Worm (Caenorhabditis elegans) whole organism, L4 larva: Measurements from ENCODE around the gene arrd-13.
A peak's percentile ranks its signal among the peaks of the same experiment; 100 is the strongest.

Experiments used
- D1046.2 ChIP-seq: fragments of 200-800 bp; sonication (Bioruptor generic); IDR thresholded peaks from 2 replicates; pipeline ENCODE4 v1.3.6; 2022; ENCODE audit warnings: missing genetic modification characterization, missing compliant biosample characterization
- F37D6.2 ChIP-seq: sonication (generic microtip); optimal IDR thresholded peaks from 2 replicates; lab custom pipeline; 2016; ENCODE audit warnings: mild to moderate bottlenecking, missing genetic modification characterization, missing compliant biosample characterization
- F44E2.7 ChIP-seq: fragments of 200-800 bp; sonication (Bioruptor generic); IDR thresholded peaks from 2 replicates; pipeline ENCODE4 v2.1.2; 2022; ENCODE audit warnings: missing genetic modification characterization, missing compliant biosample characterization
- R02D3.7 ChIP-seq: fragments of 150-350 bp; sonication (generic microtip); optimal IDR thresholded peaks from 3 replicates; lab custom pipeline; 2014; ENCODE audit warnings: missing biosample characterization, missing genetic modification characterization
- ZK337.2 ChIP-seq: fragments of 200-800 bp; sonication (Bioruptor generic); IDR thresholded peaks from 2 replicates; pipeline ENCODE4 v1.3.6; 2022; ENCODE audit warnings: missing genetic modification reagents, missing genetic modification characterization, missing compliant biosample characterization
- ZK546.5 ChIP-seq, 2 experiments: sonication (generic microtip); optimal IDR thresholded peaks; 2 replicates each; lab custom pipeline; 2017; ENCODE audit warnings: missing biosample characterization in 2 of 2, missing genetic modification characterization in 2 of 2
- aly-2 ChIP-seq: sonication (generic microtip); optimal IDR thresholded peaks from 2 replicates; lab custom pipeline; 2018; ENCODE audit warnings: missing biosample characterization, missing genetic modification characterization
- ama-1 ChIP-seq: fragments of 150-350 bp; optimal IDR thresholded peaks from 2 replicates; lab custom pipeline; 2014; ENCODE audit warnings: inconsistent platforms, mixed read lengths
- ceh-62 ChIP-seq: sonication (generic microtip); optimal IDR thresholded peaks from 2 replicates; lab custom pipeline; 2017; ENCODE audit warnings: missing biosample characterization, missing genetic modification characterization
- ceh-82 ChIP-seq: sonication (generic microtip); optimal IDR thresholded peaks from 2 replicates; lab custom pipeline; 2017; ENCODE audit warnings: missing biosample characterization, missing genetic modification characterization
- ces-1 ChIP-seq: fragments of 150-350 bp; sonication (generic microtip); optimal IDR thresholded peaks from 4 replicates; lab custom pipeline; 2014; ENCODE audit warnings: missing biosample characterization, missing genetic modification reagents, missing genetic modification characterization
- daf-16 ChIP-seq, 3 experiments: sonication (generic microtip); optimal IDR thresholded peaks; 2 replicates each; lab custom pipeline; 2016 to 2017; ENCODE audit warnings: missing genetic modification characterization in 3 of 3, missing genetic modification reagents in 3 of 3, mild to moderate bottlenecking in 2 of 3, missing compliant biosample characterization in 2 of 3, missing biosample characterization in 1 of 3, moderate library complexity in 1 of 3
- daf-8 ChIP-seq: fragments of 200-800 bp; sonication (Bioruptor generic); IDR thresholded peaks from 2 replicates; pipeline ENCODE4 v1.3.6; 2022; ENCODE audit warnings: missing genetic modification characterization, missing compliant biosample characterization
- dmd-6 ChIP-seq: fragments of 200-800 bp; sonication (Bioruptor generic); IDR thresholded peaks from 2 replicates; pipeline ENCODE4 v1.3.6; 2022; ENCODE audit warnings: missing genetic modification reagents, missing genetic modification characterization, missing compliant biosample characterization
- dmd-8 ChIP-seq: fragments of 200-800 bp; sonication (Bioruptor generic); IDR thresholded peaks from 2 replicates; pipeline ENCODE4 v1.3.6; 2022; ENCODE audit warnings: missing genetic modification characterization, missing compliant biosample characterization
- dmd-9 ChIP-seq: fragments of 200-800 bp; sonication (Bioruptor generic); IDR thresholded peaks from 2 replicates; pipeline ENCODE4 v1.3.6; 2022; ENCODE audit warnings: missing genetic modification reagents, missing genetic modification characterization, missing compliant biosample characterization
- dve-1 ChIP-seq: sonication (generic microtip); optimal IDR thresholded peaks from 2 replicates; lab custom pipeline; 2017; ENCODE audit warnings: antibody characterized with exemption, mild to moderate bottlenecking, missing genetic modification characterization, missing compliant biosample characterization; ENCODE audit not compliant: insufficient read depth
- fkh-10 ChIP-seq: fragments of 150-350 bp; optimal IDR thresholded peaks from 2 replicates; lab custom pipeline; 2014; ENCODE audit warnings: missing biosample characterization, missing genetic modification reagents, missing genetic modification characterization
- fos-1 ChIP-seq: fragments of 150-350 bp; optimal IDR thresholded peaks from 2 replicates; lab custom pipeline; 2014; ENCODE audit warnings: missing biosample characterization, missing genetic modification characterization
- gei-8 ChIP-seq: fragments of 200-800 bp; sonication (Bioruptor generic); optimal IDR thresholded peaks from 2 replicates; lab custom pipeline; 2018; ENCODE audit warnings: mild to moderate bottlenecking, missing genetic modification characterization, missing compliant biosample characterization
- hif-1 ChIP-seq, 2 experiments: sonication (generic microtip); optimal IDR thresholded peaks; 2 replicates each; lab custom pipeline; 2016 to 2017; ENCODE audit warnings: missing compliant biosample characterization in 2 of 2, missing genetic modification characterization in 2 of 2, missing genetic modification reagents in 2 of 2, missing genotype in 2 of 2, mild to moderate bottlenecking in 1 of 2
- hlh-11 ChIP-seq: fragments of 200-800 bp; sonication (Bioruptor generic); optimal IDR thresholded peaks from 2 replicates; lab custom pipeline; 2018; ENCODE audit warnings: mild to moderate bottlenecking, missing genetic modification characterization, missing compliant biosample characterization
- hlh-30 ChIP-seq: sonication (generic microtip); optimal IDR thresholded peaks from 2 replicates; lab custom pipeline; 2017; ENCODE audit warnings: antibody characterized with exemption, mild to moderate bottlenecking, missing genetic modification characterization, missing compliant biosample characterization; ENCODE audit not compliant: insufficient read depth
- lim-7 ChIP-seq: fragments of 200-800 bp; sonication (Bioruptor generic); IDR thresholded peaks from 2 replicates; pipeline ENCODE4 v1.3.6; 2022; ENCODE audit warnings: missing genetic modification characterization, missing compliant biosample characterization
- lin-1 ChIP-seq: fragments of 200-800 bp; sonication (Bioruptor generic); IDR thresholded peaks from 2 replicates; pipeline ENCODE4 v1.3.6; 2022; ENCODE audit warnings: missing genetic modification reagents, missing genetic modification characterization, missing compliant biosample characterization
- lin-29 ChIP-seq: fragments of 200-800 bp; sonication (Bioruptor generic); IDR thresholded peaks from 2 replicates; pipeline ENCODE4 v1.3.6; 2022; ENCODE audit warnings: missing genetic modification reagents, missing genetic modification characterization, missing compliant biosample characterization
- lin-38 ChIP-seq: fragments of 200-800 bp; sonication (Bioruptor generic); IDR thresholded peaks from 2 replicates; pipeline ENCODE4 v1.3.6; 2022; ENCODE audit warnings: missing genetic modification reagents, missing genetic modification characterization, missing compliant biosample characterization
- lir-3 ChIP-seq: sonication (generic microtip); optimal IDR thresholded peaks from 2 replicates; lab custom pipeline; 2016; ENCODE audit warnings: mild to moderate bottlenecking, missing genetic modification characterization, missing compliant biosample characterization
- lsy-2 ChIP-seq, 2 experiments: fragments of 150-350 bp in 1 of 2; sonication (generic microtip) in 1 of 2; optimal IDR thresholded peaks; 2 replicates each; lab custom pipeline; 2014 to 2017; ENCODE audit warnings: missing biosample characterization in 2 of 2, missing genetic modification characterization in 2 of 2
- mep-1 ChIP-seq: fragments of 150-350 bp; sonication (generic microtip); optimal IDR thresholded peaks from 3 replicates; lab custom pipeline; 2014; ENCODE audit warnings: missing biosample characterization, missing genetic modification characterization
- mxl-2 ChIP-seq: fragments of 200-800 bp; sonication (Bioruptor generic); conservative IDR thresholded peaks from 2 replicates; pipeline ENCODE4 v1.3.6; 2022; ENCODE audit warnings: missing genetic modification reagents, missing genetic modification characterization, missing compliant biosample characterization
- mxl-3 ChIP-seq: fragments of 200-800 bp; sonication (Bioruptor generic); optimal IDR thresholded peaks from 2 replicates; lab custom pipeline; 2018; ENCODE audit warnings: mild to moderate bottlenecking, missing genetic modification characterization, missing compliant biosample characterization
- nhr-102 ChIP-seq: sonication (generic microtip); optimal IDR thresholded peaks from 2 replicates; lab custom pipeline; 2016; ENCODE audit warnings: mild to moderate bottlenecking, missing genetic modification characterization, moderate library complexity, missing compliant biosample characterization
- nhr-11 ChIP-seq: fragments of 150-350 bp; optimal IDR thresholded peaks from 2 replicates; lab custom pipeline; 2014; ENCODE audit warnings: missing biosample characterization, missing genetic modification characterization
- nhr-28 ChIP-seq: fragments of 150-350 bp; optimal IDR thresholded peaks from 2 replicates; lab custom pipeline; 2014; ENCODE audit warnings: missing biosample characterization, missing genetic modification characterization
- nhr-41 ChIP-seq: fragments of 200-800 bp; sonication (Bioruptor generic); IDR thresholded peaks from 2 replicates; pipeline ENCODE4 v1.3.6; 2022; ENCODE audit warnings: missing genetic modification reagents, missing genetic modification characterization, missing compliant biosample characterization
- nhr-48 ChIP-seq: sonication (generic microtip); optimal IDR thresholded peaks from 2 replicates; lab custom pipeline; 2016; ENCODE audit warnings: mild to moderate bottlenecking, missing genetic modification characterization, missing compliant biosample characterization
- nhr-6 ChIP-seq: fragments of 150-350 bp; optimal IDR thresholded peaks from 2 replicates; lab custom pipeline; 2014; ENCODE audit warnings: missing biosample characterization, missing genetic modification characterization
- nhr-77 ChIP-seq: fragments of 150-350 bp; optimal IDR thresholded peaks from 2 replicates; lab custom pipeline; 2014; ENCODE audit warnings: missing biosample characterization, missing genetic modification characterization
- php-3 ChIP-seq: fragments of 200-800 bp; sonication (Bioruptor generic); IDR thresholded peaks from 2 replicates; pipeline ENCODE4 v1.3.6; 2022; ENCODE audit warnings: missing genetic modification reagents, missing genetic modification characterization, missing compliant biosample characterization
- rbr-2 ChIP-seq: sonication (generic microtip); optimal IDR thresholded peaks from 2 replicates; lab custom pipeline; 2016; ENCODE audit warnings: missing genotype, missing genetic modification characterization, missing compliant biosample characterization
- skn-1 ChIP-seq: fragments of 150-350 bp; optimal IDR thresholded peaks from 2 replicates; lab custom pipeline; 2014; ENCODE audit warnings: missing biosample characterization, missing genetic modification characterization
- snpc-1.2 ChIP-seq: fragments of 200-800 bp; sonication (Bioruptor generic); IDR thresholded peaks from 2 replicates; pipeline ENCODE4 v1.3.6; 2022; ENCODE audit warnings: missing genetic modification reagents, missing genetic modification characterization, missing compliant biosample characterization
- snpc-4 ChIP-seq: fragments of 150-350 bp; optimal IDR thresholded peaks from 2 replicates; lab custom pipeline; 2014; ENCODE audit warnings: missing biosample characterization, missing genetic modification characterization
- unc-130 ChIP-seq: sonication (generic microtip); optimal IDR thresholded peaks from 2 replicates; lab custom pipeline; 2016; ENCODE audit warnings: missing genetic modification reagents, missing genetic modification characterization, missing compliant biosample characterization
- unc-62 ChIP-seq, 3 experiments: fragments of 150-350 bp in 1 of 3; sonication (generic microtip); optimal IDR thresholded peaks in 2 of 3; peaks in 1 of 3; 1 replicate in 1 of 3; 2 replicates in 2 of 3; lab custom pipeline; 2014 to 2017; ENCODE audit warnings: missing biosample characterization in 3 of 3, missing genetic modification characterization in 3 of 3, missing genetic modification reagents in 3 of 3, missing genotype in 1 of 3
- vab-7 ChIP-seq: fragments of 200-800 bp; sonication (Bioruptor generic); IDR thresholded peaks from 2 replicates; pipeline ENCODE4 v1.3.6; 2022; ENCODE audit warnings: missing genetic modification reagents, missing genetic modification characterization, missing compliant biosample characterization
- zip-2 ChIP-seq: fragments of 150-350 bp; optimal IDR thresholded peaks from 2 replicates; lab custom pipeline; 2014; ENCODE audit warnings: missing biosample characterization, missing genetic modification characterization
- ztf-11 ChIP-seq: fragments of 150-350 bp; optimal IDR thresholded peaks from 2 replicates; lab custom pipeline; 2014; ENCODE audit warnings: missing biosample characterization, missing genetic modification characterization
- ztf-7 ChIP-seq: fragments of 150-350 bp; optimal IDR thresholded peaks from 2 replicates; lab custom pipeline; 2014; ENCODE audit warnings: missing biosample characterization, missing genetic modification characterization

The arrd-13 gene

ce11 chrII:13758108-13758507, at the start of gene arrd-13:
Gene arrd-13, plus strand, starts transcription at chrII:13758408.
- TF ChIP-seq nhr-77 (tag; lab: Kevin White, UChicago) (no peak), ceh-82 (tag; lab: Kevin White, UChicago) (no peak), unc-130 (no peak), dve-1 (no peak), hlh-11 (tag; lab: Kevin White, UChicago) (no peak)

ce11 chrII:13711493-13712055, 46.6 kb upstream of the arrd-13 start:
- TF ChIP-seq lin-1 (GFP tag; lab: Robert Waterston, UW): no peak
- TF ChIP-seq nhr-11 (tag; lab: Kevin White, UChicago): no peak
- no peak for TF ChIP-seq unc-62 (GFP tag; optimal IDR thresholded peaks at IDR 0.05 in 1 of 2; lab: Kevin White, UChicago)
- TF ChIP-seq unc-62 (tag; optimal IDR thresholded peaks at IDR 0.05; lab: Kevin White, UChicago): no peak
- TF ChIP-seq skn-1 (tag; lab: Kevin White, UChicago): no peak
- no peak for TF ChIP-seq R02D3.7 (tag; lab: Kevin White, UChicago)
- no peak for TF ChIP-seq hlh-30 (tag; lab: Kevin White, UChicago)
- no peak for TF ChIP-seq daf-16 (GFP tag; optimal IDR thresholded peaks at IDR 0.05; lab: Kevin White, UChicago)
- peak; percentile 30 for TF ChIP-seq daf-16 (tag; optimal IDR thresholded peaks at IDR 0.05; lab: Kevin White, UChicago)
- no peak for TF ChIP-seq lin-29 (GFP tag; lab: Robert Waterston, UW)
- no peak for TF ChIP-seq D1046.2
- TF ChIP-seq aly-2 (tag; lab: Kevin White, UChicago): no peak
- no peak for TF ChIP-seq mep-1
- TF ChIP-seq dve-1: peak; percentile 52
- no peak for TF ChIP-seq ztf-7 (tag; lab: Kevin White, UChicago)
- no peak for TF ChIP-seq snpc-1.2
- TF ChIP-seq mxl-3 (GFP tag; lab: Kevin White, UChicago): no peak
- no peak for TF ChIP-seq fos-1 (tag; lab: Kevin White, UChicago)
- no peak for TF ChIP-seq nhr-48
- no peak for TF ChIP-seq mxl-2 (GFP tag; lab: Robert Waterston, UW)
- TF ChIP-seq dmd-9 (GFP tag; lab: Robert Waterston, UW): no peak
- TF ChIP-seq rbr-2 (tag; lab: Kevin White, UChicago): no peak
- TF ChIP-seq nhr-6 (tag; lab: Kevin White, UChicago): no peak
- no peak for TF ChIP-seq fkh-10 (GFP tag; lab: Kevin White, UChicago)
- no peak for TF ChIP-seq vab-7 (GFP tag; lab: Robert Waterston, UW)
- TF ChIP-seq hlh-11 (tag; lab: Kevin White, UChicago): peak; percentile 9
- TF ChIP-seq daf-8 (GFP tag; lab: Robert Waterston, UW): no peak
- TF ChIP-seq ZK337.2 (GFP tag; lab: Robert Waterston, UW): no peak
- no peak for TF ChIP-seq hif-1 (tag; optimal IDR thresholded peaks at IDR 0.05; lab: Kevin White, UChicago)
- no peak for TF ChIP-seq F37D6.2 (tag; lab: Kevin White, UChicago)
- no peak for TF ChIP-seq F44E2.7 (GFP tag; lab: Robert Waterston, UW)
- TF ChIP-seq nhr-28 (tag; lab: Kevin White, UChicago): no peak
- TF ChIP-seq gei-8 (GFP tag; lab: Kevin White, UChicago): no peak
- TF ChIP-seq php-3 (GFP tag; lab: Robert Waterston, UW): no peak
- TF ChIP-seq ama-1 (lab: Kevin White, UChicago): no peak
- TF ChIP-seq dmd-8 (GFP tag; lab: Robert Waterston, UW): no peak
- TF ChIP-seq ZK546.5 (tag; optimal IDR thresholded peaks at IDR 0.05; lab: Kevin White, UChicago): no peak
- TF ChIP-seq lir-3: no peak
- no peak for TF ChIP-seq ceh-62 (tag; lab: Kevin White, UChicago)
- no peak for TF ChIP-seq nhr-102 (tag; lab: Kevin White, UChicago)
- TF ChIP-seq lin-38 (GFP tag; lab: Robert Waterston, UW): no peak
- TF ChIP-seq zip-2 (tag; lab: Kevin White, UChicago): no peak
- TF ChIP-seq ces-1: no peak
- TF ChIP-seq lim-7 (GFP tag; lab: Robert Waterston, UW): no peak
- no peak for TF ChIP-seq lsy-2 (tag; optimal IDR thresholded peaks at IDR 0.05; lab: Kevin White, UChicago)
- TF ChIP-seq ztf-11 (tag; lab: Kevin White, UChicago): no peak
- no peak for TF ChIP-seq nhr-41
- no peak for TF ChIP-seq snpc-4 (tag; lab: Kevin White, UChicago)
- peak; percentile 53 for TF ChIP-seq dmd-6 (GFP tag; lab: Robert Waterston, UW)
